Worm (Caenorhabditis elegans) whole organism, L1 larva: ENCODE results near the gene famh-136.

ENCODE experiments used
- C34B4.2 ChIP-seq: sonication (generic microtip); optimal IDR thresholded peaks from 2 replicates; lab custom pipeline; 2017; ENCODE audit warnings: mild to moderate bottlenecking, missing genetic modification characterization, missing compliant biosample characterization
- F16B12.6 ChIP-seq: fragments of 150-350 bp; optimal IDR thresholded peaks from 2 replicates; lab custom pipeline; 2014; ENCODE audit warnings: missing biosample characterization, missing genetic modification characterization
- alr-1 ChIP-seq: fragments of 200-800 bp; sonication (Bioruptor generic); optimal IDR thresholded peaks from 2 replicates; lab custom pipeline; 2018; ENCODE audit warnings: borderline replicate concordance, mild to moderate bottlenecking, missing genetic modification characterization, missing compliant biosample characterization
- ceh-63 ChIP-seq: fragments of 200-800 bp; sonication (Bioruptor generic); optimal IDR thresholded peaks from 2 replicates; lab custom pipeline; 2018; ENCODE audit warnings: mild to moderate bottlenecking, missing genetic modification characterization, missing compliant biosample characterization
- ceh-90 ChIP-seq: sonication (generic microtip); optimal IDR thresholded peaks from 2 replicates; lab custom pipeline; 2016; ENCODE audit warnings: missing genetic modification characterization, missing compliant biosample characterization
- efl-1 ChIP-seq, 4 experiments: fragments of 150-350 bp; optimal IDR thresholded peaks in 3 of 4; peaks in 1 of 4; 1 replicate in 1 of 4; 2 replicates in 3 of 4; lab custom pipeline; 2014; ENCODE audit warnings: missing biosample characterization in 2 of 4, missing genetic modification characterization in 2 of 4, missing genetic modification reagents in 2 of 4
- efl-3 ChIP-seq: fragments of 200-800 bp; sonication (Bioruptor generic); optimal IDR thresholded peaks from 2 replicates; lab custom pipeline; 2018; ENCODE audit warnings: mild to moderate bottlenecking, missing genetic modification characterization, missing compliant biosample characterization
- egl-27 ChIP-seq, 2 experiments: fragments of 150-350 bp in 1 of 2; sonication (generic microtip); optimal IDR thresholded peaks; 3 replicates each; lab custom pipeline; 2017 to 2018; ENCODE audit warnings: missing biosample characterization in 2 of 2, missing genetic modification characterization in 2 of 2, missing genetic modification reagents in 2 of 2
- elt-2 ChIP-seq: sonication (generic microtip); optimal IDR thresholded peaks from 2 replicates; lab custom pipeline; 2016; ENCODE audit warnings: missing genetic modification characterization, mild to moderate bottlenecking, inconsistent platforms, missing compliant biosample characterization, missing genetic modification reagents
- elt-3 ChIP-seq, 6 experiments: fragments of 150-350 bp in 1 of 6; sonication (generic microtip); optimal IDR thresholded peaks; 2 replicates each; lab custom pipeline; 2017 to 2018; ENCODE audit warnings: missing biosample characterization in 6 of 6, missing genetic modification characterization in 6 of 6, inconsistent platforms in 1 of 6
- ets-5 ChIP-seq: fragments of 200-800 bp; sonication (Bioruptor generic); IDR thresholded peaks from 2 replicates; pipeline ENCODE4 v1.3.6; 2022; ENCODE audit warnings: missing genetic modification characterization, missing compliant biosample characterization
- fkh-10 ChIP-seq: sonication (generic microtip); optimal IDR thresholded peaks from 2 replicates; lab custom pipeline; 2017; ENCODE audit warnings: missing biosample characterization, missing genetic modification reagents, missing genetic modification characterization
- fkh-8 ChIP-seq: sonication (generic microtip); optimal IDR thresholded peaks from 2 replicates; lab custom pipeline; 2016; ENCODE audit warnings: mild to moderate bottlenecking, missing genetic modification characterization, missing compliant biosample characterization
- fos-1 ChIP-seq: fragments of 150-350 bp; optimal IDR thresholded peaks from 2 replicates; lab custom pipeline; 2014; ENCODE audit warnings: missing biosample characterization, missing genetic modification characterization
- hlh-4 ChIP-seq: sonication (generic microtip); optimal IDR thresholded peaks from 2 replicates; lab custom pipeline; 2016; ENCODE audit warnings: mild to moderate bottlenecking, missing genetic modification characterization, missing compliant biosample characterization
- hpl-2 ChIP-seq: fragments of 150-350 bp; optimal IDR thresholded peaks from 2 replicates; lab custom pipeline; 2014; ENCODE audit warnings: missing biosample characterization, missing genetic modification reagents, missing genetic modification characterization
- irx-1 ChIP-seq: sonication (generic microtip); optimal IDR thresholded peaks from 2 replicates; lab custom pipeline; 2016; ENCODE audit warnings: missing genetic modification characterization, missing compliant biosample characterization
- isw-1 ChIP-seq: fragments of 200-800 bp; sonication (Bioruptor generic); IDR thresholded peaks from 2 replicates; pipeline ENCODE4 v1.3.6; 2022; ENCODE audit warnings: missing genetic modification characterization, missing compliant biosample characterization
- jun-1 ChIP-seq: fragments of 150-350 bp; optimal IDR thresholded peaks from 2 replicates; lab custom pipeline; 2014; ENCODE audit warnings: missing biosample characterization, missing genetic modification reagents, missing genetic modification characterization
- lin-13 ChIP-seq: fragments of 150-350 bp; optimal IDR thresholded peaks from 2 replicates; lab custom pipeline; 2014; ENCODE audit warnings: missing biosample characterization, missing genetic modification reagents, missing genetic modification characterization
- lin-14 ChIP-seq: fragments of 200-800 bp; sonication (Bioruptor generic); optimal IDR thresholded peaks from 2 replicates; lab custom pipeline; 2018; ENCODE audit warnings: mild to moderate bottlenecking, missing genetic modification characterization, moderate library complexity, missing compliant biosample characterization
- lin-15B ChIP-seq: fragments of 150-350 bp; sonication (generic microtip); optimal IDR thresholded peaks from 3 replicates; lab custom pipeline; 2014; ENCODE audit warnings: missing biosample characterization, missing genetic modification characterization
- lin-39 ChIP-seq: fragments of 150-350 bp; optimal IDR thresholded peaks from 2 replicates; lab custom pipeline; 2014; ENCODE audit warnings: missing biosample characterization, missing genetic modification reagents, missing genetic modification characterization
- mef-2 ChIP-seq: fragments of 150-350 bp; optimal IDR thresholded peaks from 2 replicates; lab custom pipeline; 2014; ENCODE audit warnings: missing biosample characterization, missing genetic modification characterization
- mep-1 ChIP-seq: fragments of 150-350 bp; optimal IDR thresholded peaks from 2 replicates; lab custom pipeline; 2014; ENCODE audit warnings: missing biosample characterization, missing genetic modification characterization
- nhr-28 ChIP-seq: fragments of 150-350 bp; optimal IDR thresholded peaks from 2 replicates; lab custom pipeline; 2014; ENCODE audit warnings: missing biosample characterization, missing genetic modification characterization
- nhr-71 ChIP-seq: sonication (generic microtip); optimal IDR thresholded peaks from 2 replicates; lab custom pipeline; 2016; ENCODE audit warnings: mild to moderate bottlenecking, missing genetic modification characterization, moderate library complexity, missing compliant biosample characterization
- nhr-76 ChIP-seq: sonication (generic microtip); optimal IDR thresholded peaks from 2 replicates; lab custom pipeline; 2017; ENCODE audit warnings: missing biosample characterization, missing genetic modification characterization
- nhr-77 ChIP-seq: fragments of 150-350 bp; optimal IDR thresholded peaks from 2 replicates; lab custom pipeline; 2014; ENCODE audit warnings: missing biosample characterization, missing genetic modification characterization
- nhr-90 ChIP-seq: sonication (generic microtip); optimal IDR thresholded peaks from 2 replicates; lab custom pipeline; 2016; ENCODE audit warnings: mild to moderate bottlenecking, missing genetic modification characterization, missing compliant biosample characterization; ENCODE audit not compliant: poor library complexity
- pax-3 ChIP-seq: fragments of 200-800 bp; sonication (Bioruptor generic); optimal IDR thresholded peaks from 2 replicates; lab custom pipeline; 2018; ENCODE audit warnings: mild to moderate bottlenecking, missing genetic modification characterization, moderate library complexity, missing compliant biosample characterization
- pqm-1 ChIP-seq: sonication (generic microtip); optimal IDR thresholded peaks from 3 replicates; lab custom pipeline; 2017; ENCODE audit warnings: missing biosample characterization, missing genetic modification characterization
- rnt-1 ChIP-seq: sonication (generic microtip); optimal IDR thresholded peaks from 2 replicates; lab custom pipeline; 2016; ENCODE audit warnings: mild to moderate bottlenecking, missing genetic modification characterization, moderate library complexity, missing compliant biosample characterization
- skn-1 ChIP-seq: fragments of 150-350 bp; optimal IDR thresholded peaks from 2 replicates; lab custom pipeline; 2014; ENCODE audit warnings: missing biosample characterization, missing genetic modification characterization
- snu-23 ChIP-seq: sonication (generic microtip); optimal IDR thresholded peaks from 2 replicates; lab custom pipeline; 2016; ENCODE audit warnings: missing genetic modification characterization, missing compliant biosample characterization
- sptf-1 ChIP-seq: fragments of 150-350 bp; optimal IDR thresholded peaks from 2 replicates; lab custom pipeline; 2014; ENCODE audit warnings: missing biosample characterization, missing genetic modification characterization
- unc-30 ChIP-seq: sonication (generic microtip); optimal IDR thresholded peaks from 2 replicates; lab custom pipeline; 2017; ENCODE audit warnings: missing biosample characterization, missing genetic modification characterization
- unc-62 ChIP-seq: fragments of 150-350 bp; optimal IDR thresholded peaks from 2 replicates; lab custom pipeline; 2014; ENCODE audit warnings: missing biosample characterization, missing genetic modification reagents, missing genetic modification characterization
- unc-86 ChIP-seq: sonication (generic microtip); optimal IDR thresholded peaks from 2 replicates; lab custom pipeline; 2016; ENCODE audit warnings: missing genetic modification characterization, missing compliant biosample characterization
- vab-15 ChIP-seq: sonication (generic microtip); optimal IDR thresholded peaks from 2 replicates; lab custom pipeline; 2017; ENCODE audit warnings: missing genotype, mild to moderate bottlenecking, missing genetic modification characterization, missing compliant biosample characterization
- ztf-4 ChIP-seq: fragments of 150-350 bp; optimal IDR thresholded peaks from 2 replicates; lab custom pipeline; 2014; ENCODE audit warnings: missing biosample characterization, missing genetic modification characterization

The famh-136 gene

DNA sequence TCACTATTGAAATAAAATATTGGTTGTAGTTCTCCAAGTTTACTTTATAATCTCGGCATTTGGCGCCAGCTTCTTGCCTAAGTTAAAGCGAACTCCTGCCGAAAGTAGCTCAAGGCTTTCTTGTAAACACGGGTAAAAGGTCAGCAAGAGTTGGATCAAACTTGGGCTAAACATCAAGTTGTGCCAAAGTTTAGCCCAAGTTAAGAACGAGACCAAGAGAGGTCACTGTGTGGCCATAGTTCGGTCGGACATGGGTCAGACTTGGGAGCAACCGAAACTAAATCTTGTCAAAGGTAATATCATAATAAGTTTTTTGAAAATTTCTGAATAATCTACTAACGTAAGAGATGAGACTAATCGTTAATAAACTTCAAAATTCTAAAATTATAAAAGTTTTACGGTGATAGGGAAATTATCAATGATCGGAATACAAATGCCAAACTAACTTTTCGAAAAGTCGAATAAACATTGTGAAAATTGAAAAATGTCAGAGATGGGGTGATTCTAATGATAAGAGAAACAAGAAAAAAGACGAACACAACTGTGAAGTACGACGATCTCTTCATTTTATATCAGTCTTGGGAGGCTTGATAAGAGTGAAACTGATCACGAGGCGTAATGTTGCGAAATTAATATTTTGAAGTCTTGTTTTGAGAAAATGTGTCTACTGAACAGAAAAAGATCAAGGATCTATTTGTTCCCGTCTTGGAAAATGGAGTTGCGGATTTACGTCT, 19.5 kb upstream of the famh-136 start (continued):
- no peak for TF ChIP-seq egl-27 (tag; optimal IDR thresholded peaks at IDR 0.05; lab: Kevin White, UChicago)
- no peak for TF ChIP-seq unc-30 (tag; lab: Kevin White, UChicago)
- TF ChIP-seq mep-1, result peak; percentile 6
- TF ChIP-seq skn-1 (tag; lab: Kevin White, UChicago), result peak; percentile 46
- no peak for TF ChIP-seq jun-1
- TF ChIP-seq nhr-71 (tag; lab: Kevin White, UChicago), result peak; percentile 69
- peak; percentile 77 for TF ChIP-seq pqm-1 (tag; lab: Kevin White, UChicago)
- no peak for TF ChIP-seq mef-2 (tag; lab: Kevin White, UChicago)
- TF ChIP-seq sptf-1 (tag; lab: Kevin White, UChicago), result no peak
- no peak for TF ChIP-seq vab-15 (tag; lab: Kevin White, UChicago)
- TF ChIP-seq lin-13 (GFP tag; lab: Kevin White, UChicago), result no peak
- TF ChIP-seq nhr-77, result no peak
- no peak for TF ChIP-seq rnt-1
- no peak for TF ChIP-seq isw-1 (GFP tag; lab: Robert Waterston, UW)
- TF ChIP-seq hpl-2 (GFP tag; lab: Kevin White, UChicago), result peak; percentile 39
- TF ChIP-seq snu-23 (GFP tag; lab: Kevin White, UChicago), result peak; percentile 42
- TF ChIP-seq hlh-4 (tag; lab: Kevin White, UChicago), result no peak
- peak; percentile 40 for TF ChIP-seq nhr-90 (tag; lab: Kevin White, UChicago)
- peak; percentile 88 for TF ChIP-seq elt-2 (tag; lab: Kevin White, UChicago)
- no peak for TF ChIP-seq alr-1 (tag; lab: Kevin White, UChicago)
- peak in 5 of 6 experiments; percentile 57 to 90 (median 70) for TF ChIP-seq elt-3 (tag; optimal IDR thresholded peaks at IDR 0.05; lab: Kevin White, UChicago)
- TF ChIP-seq lin-14, result peak; percentile 74
- no peak for TF ChIP-seq C34B4.2
- no peak for TF ChIP-seq F16B12.6
- TF ChIP-seq nhr-76 (tag; lab: Kevin White, UChicago), result no peak
- TF ChIP-seq lin-15B (tag; lab: Kevin White, UChicago), result no peak
- TF ChIP-seq efl-1 (optimal IDR thresholded peaks at IDR 0.05; lab: Kevin White, UChicago), result no peak
- TF ChIP-seq efl-1 (GFP tag; optimal IDR thresholded peaks at IDR 0.05 in 1 of 2; lab: Kevin White, UChicago), result peak; percentile 5 to 86
- no peak for TF ChIP-seq unc-62 (GFP tag; lab: Kevin White, UChicago)
- TF ChIP-seq fkh-8 (tag; lab: Kevin White, UChicago), result no peak
- TF ChIP-seq ceh-90, result no peak
- TF ChIP-seq unc-86 (tag; lab: Kevin White, UChicago), result no peak

DNA sequence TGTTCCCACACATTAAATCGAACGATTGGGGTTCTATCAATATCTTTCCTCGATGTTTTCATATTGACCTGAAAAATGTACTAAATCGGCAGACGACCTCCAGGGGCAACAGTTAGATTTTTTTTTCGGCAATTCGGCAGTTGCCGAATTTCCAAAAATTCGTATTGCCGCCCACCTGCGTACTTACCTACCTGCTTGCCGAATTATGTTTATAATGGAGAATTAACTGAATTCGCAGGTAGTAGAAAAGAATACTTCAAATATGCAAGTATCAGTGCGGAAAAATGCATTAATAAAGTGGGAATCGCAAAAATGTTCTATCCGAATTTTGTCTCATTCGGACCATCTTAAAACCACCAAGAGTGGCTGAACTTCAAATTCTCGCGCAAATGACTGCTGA, 17.9 kb upstream of the famh-136 start:
- no peak for TF ChIP-seq irx-1 (tag; lab: Kevin White, UChicago)
- no peak for TF ChIP-seq hpl-2 (GFP tag; lab: Kevin White, UChicago)
- TF ChIP-seq elt-3 (tag; optimal IDR thresholded peaks at IDR 0.05; lab: Kevin White, UChicago), result no peak
- TF ChIP-seq nhr-90 (tag; lab: Kevin White, UChicago), result no peak
- TF ChIP-seq efl-3 (GFP tag; lab: Kevin White, UChicago), result no peak
- no peak for TF ChIP-seq ets-5 (GFP tag; lab: Robert Waterston, UW)
- no peak for TF ChIP-seq fos-1 (tag; lab: Kevin White, UChicago)
- TF ChIP-seq lin-39, result no peak
- TF ChIP-seq ceh-63, result no peak
- TF ChIP-seq nhr-28 (tag; lab: Kevin White, UChicago), result no peak
- TF ChIP-seq jun-1, result no peak
- no peak for TF ChIP-seq ztf-4 (tag; lab: Kevin White, UChicago)
- no peak for TF ChIP-seq pax-3 (tag; lab: Kevin White, UChicago)
- TF ChIP-seq fkh-10 (GFP tag; lab: Kevin White, UChicago), result no peak
